Fruit fly (Drosophila melanogaster): ENCODE results near the gene CG10254.
A peak's percentile ranks its signal among the peaks of the same experiment; 100 is the strongest.

DNA sequence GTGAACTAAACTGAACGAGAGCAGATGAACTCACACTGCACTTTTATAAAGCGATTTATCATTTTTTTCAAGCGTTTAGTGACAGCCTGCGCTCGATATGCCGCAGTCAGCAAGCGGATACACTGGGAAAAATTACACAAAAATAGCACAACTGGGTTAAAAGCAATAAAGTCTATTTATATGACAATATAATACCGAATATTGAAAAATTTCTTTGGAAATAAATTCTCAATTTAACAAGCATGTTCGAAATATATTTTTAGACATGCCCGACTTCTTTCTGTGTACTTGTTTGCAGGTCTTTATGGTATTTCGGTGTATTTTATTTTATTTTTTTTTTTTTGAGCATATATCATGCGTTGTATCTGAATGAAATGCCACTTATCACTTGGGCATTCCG lies 19.1 kb upstream of the CG10254 start:
- TF ChIP-seq pdm3 (GFP tag; optimal IDR thresholded peaks at IDR 0.05), result peak; percentile 79
- TF ChIP-seq spab (GFP tag; optimal IDR thresholded peaks at IDR 0.05), result peak; percentile 63
- peak; percentile 46 for TF ChIP-seq Lpt (GFP tag; optimal IDR thresholded peaks at IDR 0.05)
- TF ChIP-seq vri (GFP tag; optimal IDR thresholded peaks at IDR 0.05), result peak; percentile 89
- peak; percentile 77 for TF ChIP-seq CG8632 (GFP tag; optimal IDR thresholded peaks at IDR 0.05)
- peak; percentile 11 for TF ChIP-seq Blimp-1 (GFP tag; optimal IDR thresholded peaks at IDR 0.05)
- no peak for TF ChIP-seq fd85E (GFP tag; optimal IDR thresholded peaks at IDR 0.05)
- TF ChIP-seq CG32006 (GFP tag; optimal IDR thresholded peaks at IDR 0.05), result peak; percentile 59
- peak; percentile 70 for TF ChIP-seq CG6163 (GFP tag; IDR thresholded peaks at IDR 0.05)

Measured in whole organism, prepupa.